Fruit fly (Drosophila melanogaster) whole organism, embryonic: ENCODE measurements around the gene CstF50.

Experiments used
- Atf6 ChIP-seq: fragments of 200-800 bp; sonication (Bioruptor generic); IDR thresholded peaks from 2 replicates; pipeline ENCODE4 v1.3.6; 2022; ENCODE audit warnings: missing biosample characterization, missing genetic modification characterization
- BEAF-32 ChIP-seq: fragments of 200-800 bp; sonication (Bioruptor generic); optimal IDR thresholded peaks from 3 replicates; lab custom pipeline; 2017; ENCODE audit warnings: missing biosample characterization, missing genetic modification characterization, mild to moderate bottlenecking, moderate library complexity, missing genetic modification reagents
- Bteb2 ChIP-seq: fragments of 200-800 bp; sonication (Bioruptor generic); optimal IDR thresholded peaks from 2 replicates; lab custom pipeline; 2016; ENCODE audit warnings: missing biosample characterization, missing genetic modification characterization
- CG10654 ChIP-seq: fragments of 200-800 bp; sonication (Bioruptor generic); optimal IDR thresholded peaks from 2 replicates; lab custom pipeline; 2016; ENCODE audit warnings: missing biosample characterization, missing genetic modification characterization
- CG12769 ChIP-seq: fragments of 200-800 bp; sonication (Bioruptor generic); optimal IDR thresholded peaks from 2 replicates; lab custom pipeline; 2019; ENCODE audit warnings: missing biosample characterization, mild to moderate bottlenecking, missing genetic modification characterization, moderate library complexity
- CG13775 ChIP-seq: fragments of 200-800 bp; sonication (Bioruptor generic); optimal IDR thresholded peaks from 3 replicates; lab custom pipeline; 2017; ENCODE audit warnings: missing biosample characterization, mild to moderate bottlenecking, missing genetic modification characterization
- CG14860 ChIP-seq: fragments of 200-800 bp; sonication (Bioruptor generic); IDR thresholded peaks from 3 replicates; pipeline ENCODE4 v1.3.6; 2022; ENCODE audit warnings: missing biosample characterization, missing genetic modification characterization; ENCODE audit not compliant: partially characterized antibody
- CG15073 ChIP-seq: fragments of 200-800 bp; sonication (Bioruptor generic); optimal IDR thresholded peaks from 2 replicates; lab custom pipeline; 2016; ENCODE audit warnings: missing biosample characterization, missing genetic modification characterization
- CG15514 ChIP-seq: fragments of 200-800 bp; sonication (Bioruptor generic); optimal IDR thresholded peaks from 3 replicates; lab custom pipeline; 2017; ENCODE audit warnings: missing biosample characterization, missing genetic modification characterization, mild to moderate bottlenecking, moderate library complexity, missing genetic modification reagents
- CG16779 ChIP-seq: fragments of 200-800 bp; sonication (Bioruptor generic); IDR thresholded peaks from 2 replicates; pipeline ENCODE4 v1.3.6; 2022; ENCODE audit warnings: missing biosample characterization, missing genetic modification characterization
- CG16813 ChIP-seq: fragments of 200-800 bp; sonication (Bioruptor generic); IDR thresholded peaks from 3 replicates; pipeline ENCODE4 v1.3.6; 2022; ENCODE audit warnings: missing biosample characterization, missing genetic modification characterization; ENCODE audit not compliant: partially characterized antibody
- CG17186 ChIP-seq: fragments of 200-800 bp; sonication (Bioruptor generic); optimal IDR thresholded peaks from 3 replicates; lab custom pipeline; 2017; ENCODE audit warnings: missing biosample characterization, missing genetic modification reagents, missing genetic modification characterization
- CG17802 ChIP-seq: fragments of 200-800 bp; sonication (Bioruptor generic); optimal IDR thresholded peaks from 2 replicates; lab custom pipeline; 2018; ENCODE audit warnings: missing biosample characterization, mild to moderate bottlenecking, missing genetic modification characterization, moderate library complexity
- CG18476 ChIP-seq: fragments of 200-800 bp; sonication (Bioruptor generic); optimal IDR thresholded peaks from 2 replicates; lab custom pipeline; 2016; ENCODE audit warnings: missing biosample characterization, mild to moderate bottlenecking, missing genetic modification characterization
- CG2678 ChIP-seq: fragments of 200-800 bp; sonication (Bioruptor generic); optimal IDR thresholded peaks from 3 replicates; lab custom pipeline; 2019; ENCODE audit warnings: missing biosample characterization, mild to moderate bottlenecking, missing genetic modification characterization, moderate library complexity
- CG3407 ChIP-seq: fragments of 200-800 bp; sonication (Bioruptor generic); optimal IDR thresholded peaks from 2 replicates; lab custom pipeline; 2018; ENCODE audit warnings: missing biosample characterization, mild to moderate bottlenecking, missing genetic modification characterization
- CG6791 ChIP-seq: fragments of 200-800 bp; sonication (Bioruptor generic); IDR thresholded peaks from 3 replicates; pipeline ENCODE4 v1.3.6; 2022; ENCODE audit warnings: missing biosample characterization, missing genetic modification characterization; ENCODE audit not compliant: partially characterized antibody
- CG7839 ChIP-seq: fragments of 200-800 bp; sonication (Bioruptor generic); optimal IDR thresholded peaks from 3 replicates; lab custom pipeline; 2018; ENCODE audit warnings: missing biosample characterization, mild to moderate bottlenecking, missing genetic modification characterization, moderate library complexity
- CG7928 ChIP-seq: fragments of 200-800 bp; sonication (Bioruptor generic); optimal IDR thresholded peaks from 2 replicates; lab custom pipeline; 2017; ENCODE audit warnings: missing biosample characterization, mild to moderate bottlenecking, missing genetic modification characterization
- CG7963 ChIP-seq: fragments of 200-800 bp; sonication (Bioruptor generic); IDR thresholded peaks from 3 replicates; pipeline ENCODE4 v1.3.6; 2022; ENCODE audit warnings: missing biosample characterization, missing genetic modification characterization; ENCODE audit not compliant: partially characterized antibody
- CG7987 ChIP-seq: fragments of 200-800 bp; sonication (Bioruptor generic); optimal IDR thresholded peaks from 2 replicates; lab custom pipeline; 2018; ENCODE audit warnings: missing biosample characterization, mild to moderate bottlenecking, missing genetic modification characterization, moderate library complexity
- CG9817 ChIP-seq: fragments of 200-800 bp; sonication (Bioruptor generic); optimal IDR thresholded peaks from 2 replicates; lab custom pipeline; 2018; ENCODE audit warnings: missing biosample characterization, mild to moderate bottlenecking, missing genetic modification characterization, moderate library complexity
- CTCF ChIP-seq: fragments of 200-800 bp; sonication (Bioruptor generic); optimal IDR thresholded peaks from 2 replicates; lab custom pipeline; 2017; ENCODE audit warnings: missing biosample characterization, mild to moderate bottlenecking, missing genetic modification characterization, moderate library complexity
- Eip74EF ChIP-seq, 2 experiments: fragments of 200-800 bp in 1 of 2; fragments of >200 bp in 1 of 2; sonication (Bioruptor generic) in 1 of 2; optimal IDR thresholded peaks; 2 replicates each; lab custom pipeline; 2017 to 2019; ENCODE audit warnings: missing biosample characterization in 2 of 2, missing genetic modification characterization in 2 of 2, mild to moderate bottlenecking in 1 of 2, moderate library complexity in 1 of 2
- NC2β ChIP-seq: fragments of 200-800 bp; sonication (Bioruptor generic); optimal IDR thresholded peaks from 2 replicates; lab custom pipeline; 2016; ENCODE audit warnings: missing biosample characterization, missing genetic modification characterization
- Nf-YC ChIP-seq: fragments of 200-800 bp; optimal IDR thresholded peaks from 3 replicates; lab custom pipeline; 2019; ENCODE audit warnings: missing biosample characterization, mild to moderate bottlenecking, missing genetic modification characterization, moderate library complexity
- Trl ChIP-seq, 3 experiments: fragments of >200 bp in 2 of 3; fragments of 200-800 bp in 1 of 3; sonication (Bioruptor generic) in 1 of 3; optimal IDR thresholded peaks; 2 replicates in 1 of 3; 3 replicates in 2 of 3; lab custom pipeline; 2016 to 2017; ENCODE audit warnings: missing biosample characterization in 1 of 3, missing genetic modification characterization in 1 of 3
- Vsx1 ChIP-seq: fragments of 200-800 bp; sonication (Bioruptor generic); optimal IDR thresholded peaks from 2 replicates; lab custom pipeline; 2017; ENCODE audit warnings: missing biosample characterization, mild to moderate bottlenecking, missing genetic modification characterization, missing genetic modification reagents
- YL-1 ChIP-seq: fragments of 200-800 bp; sonication (Bioruptor generic); optimal IDR thresholded peaks from 3 replicates; lab custom pipeline; 2017; ENCODE audit warnings: missing biosample characterization, mild to moderate bottlenecking, missing genetic modification characterization
- amos ChIP-seq: fragments of 200-800 bp; sonication (Bioruptor generic); IDR thresholded peaks from 2 replicates; pipeline ENCODE4 v1.3.6; 2022; ENCODE audit warnings: missing biosample characterization, missing genetic modification characterization; ENCODE audit not compliant: partially characterized antibody
- bab2 ChIP-seq: fragments of 200-800 bp; sonication (Bioruptor generic); optimal IDR thresholded peaks from 2 replicates; lab custom pipeline; 2016; ENCODE audit warnings: missing biosample characterization, missing genetic modification characterization
- corto ChIP-seq: fragments of 200-800 bp; sonication (Bioruptor generic); optimal IDR thresholded peaks from 2 replicates; lab custom pipeline; 2016; ENCODE audit warnings: missing biosample characterization, mild to moderate bottlenecking, missing genetic modification characterization, moderate library complexity
- dan ChIP-seq: fragments of 200-800 bp; sonication (Bioruptor generic); IDR thresholded peaks from 2 replicates; pipeline ENCODE4 v1.3.6; 2022; ENCODE audit warnings: missing biosample characterization, missing genetic modification characterization
- dimm ChIP-seq: fragments of 200-800 bp; sonication (Bioruptor generic); IDR thresholded peaks from 2 replicates; pipeline ENCODE4 v1.3.6; 2022; ENCODE audit warnings: missing biosample characterization, missing genetic modification characterization
- exex ChIP-seq: fragments of 200-800 bp; sonication (Bioruptor generic); optimal IDR thresholded peaks from 4 replicates; lab custom pipeline; 2018; ENCODE audit warnings: missing biosample characterization, mild to moderate bottlenecking, missing genetic modification characterization, moderate library complexity
- gce ChIP-seq: fragments of 200-800 bp; sonication (Bioruptor generic); IDR thresholded peaks from 3 replicates; pipeline ENCODE4 v1.3.6; 2022; ENCODE audit warnings: missing biosample characterization, missing genetic modification characterization
- gcm ChIP-seq: fragments of 200-800 bp; sonication (Bioruptor generic); optimal IDR thresholded peaks from 2 replicates; lab custom pipeline; 2019; ENCODE audit warnings: missing biosample characterization, mild to moderate bottlenecking, missing genetic modification characterization, moderate library complexity
- pho ChIP-seq: fragments of 200-800 bp; sonication (Bioruptor generic); optimal IDR thresholded peaks from 2 replicates; lab custom pipeline; 2016; ENCODE audit warnings: missing biosample characterization, missing genetic modification characterization
- phol ChIP-seq: fragments of 200-800 bp; sonication (Bioruptor generic); optimal IDR thresholded peaks from 3 replicates; lab custom pipeline; 2018; ENCODE audit warnings: missing biosample characterization, mild to moderate bottlenecking, missing genetic modification characterization, moderate library complexity
- pnt ChIP-seq: fragments of 200-800 bp; sonication (Bioruptor generic); optimal IDR thresholded peaks from 3 replicates; lab custom pipeline; 2016; ENCODE audit warnings: missing biosample characterization, missing genetic modification characterization
- schlank ChIP-seq: fragments of 200-800 bp; sonication (Bioruptor generic); optimal IDR thresholded peaks from 2 replicates; lab custom pipeline; 2018; ENCODE audit warnings: missing biosample characterization, mild to moderate bottlenecking, missing genetic modification characterization
- sima ChIP-seq: fragments of 200-800 bp; sonication (Bioruptor generic); optimal IDR thresholded peaks from 2 replicates; lab custom pipeline; 2016; ENCODE audit warnings: missing biosample characterization, missing genetic modification characterization
- sr ChIP-seq: fragments of 200-800 bp; sonication (Bioruptor generic); IDR thresholded peaks from 3 replicates; pipeline ENCODE4 v1.3.6; 2022; ENCODE audit warnings: missing biosample characterization, missing genetic modification characterization
- stc ChIP-seq: fragments of 200-800 bp; sonication (Bioruptor generic); IDR thresholded peaks from 2 replicates; pipeline ENCODE4 v1.3.6; 2022; ENCODE audit warnings: missing biosample characterization, missing genetic modification characterization
- toy ChIP-seq: fragments of 200-800 bp; sonication (Bioruptor generic); IDR thresholded peaks from 2 replicates; pipeline ENCODE4 v1.3.6; 2022; ENCODE audit warnings: missing biosample characterization, missing genetic modification characterization
- wdn ChIP-seq: fragments of 200-800 bp; sonication (Bioruptor generic); IDR thresholded peaks from 2 replicates; pipeline ENCODE4 v1.3.6; 2022; ENCODE audit warnings: missing biosample characterization, missing genetic modification characterization
- zfh1 ChIP-seq: fragments of 200-800 bp; sonication (Bioruptor generic); IDR thresholded peaks from 3 replicates; pipeline ENCODE4 v1.3.6; 2022; ENCODE audit warnings: missing biosample characterization, missing genetic modification characterization

CstF50 gene

DNA sequence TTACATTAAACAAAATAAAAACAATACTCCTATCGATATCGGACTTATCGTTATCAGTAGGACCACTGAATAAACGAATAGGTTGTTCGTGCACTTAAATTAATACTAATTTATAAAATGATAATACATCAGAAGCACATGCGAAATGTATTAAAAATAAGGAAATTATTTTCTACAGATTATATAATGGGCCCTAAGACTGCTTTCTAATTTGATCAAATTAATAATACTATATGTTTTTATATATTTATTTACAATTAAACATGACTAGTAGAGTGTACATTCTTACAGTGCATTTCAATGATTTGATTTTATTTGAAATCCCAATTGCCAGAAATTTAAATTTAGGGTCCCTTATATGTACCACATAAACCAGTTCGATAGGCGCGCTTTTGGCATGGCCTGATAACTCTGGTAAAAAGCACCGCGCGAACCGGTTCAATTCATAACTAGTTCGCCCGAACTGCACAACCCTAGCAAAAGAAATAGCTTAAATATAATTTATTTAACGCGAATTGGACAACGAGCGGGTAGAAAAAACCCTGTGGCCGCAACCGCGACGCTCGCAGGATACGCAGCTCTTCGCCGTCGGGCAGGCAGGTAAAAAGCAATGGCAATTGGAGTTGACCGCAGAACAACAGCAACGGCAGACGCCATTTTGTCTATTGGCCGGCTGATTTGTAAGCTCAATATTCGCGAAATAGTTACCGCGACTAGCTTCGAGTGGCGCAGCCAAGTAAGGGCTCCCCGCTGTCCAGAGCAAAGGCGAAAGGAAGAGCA, 40.0 kb upstream of the CstF50 start, which contains the start of the genes CG2126 and faf (continued):
- TF ChIP-seq CG16813 (GFP tag; lab: Robert Waterston, UW) (peak; percentile 46; the same call in 1 of the 3 replicates), CG16779 (GFP tag; lab: Robert Waterston, UW) (no peak), pho (GFP tag; lab: Kevin White, UChicago) (peak; percentile 65), CG2678 (peak; percentile 88), dan (GFP tag; lab: Robert Waterston, UW) (no peak), amos (GFP tag; lab: Robert Waterston, UW) (peak; percentile 44; the same call in 1 of the 2 replicates), sr (GFP tag; lab: Robert Waterston, UW) (0 out of 3 replicates have a peak, but pooled peaks have one; percentile 29), NC2β (GFP tag; lab: Kevin White, UChicago) (peak; percentile 49), CG10654 (GFP tag; lab: Kevin White, UChicago) (peak; percentile 63), stc (GFP tag; lab: Robert Waterston, UW) (peak; percentile 61), CG6791 (GFP tag; lab: Robert Waterston, UW) (no peak), CG13775 (GFP tag; lab: Kevin White, UChicago) (peak; percentile 79), bab2 (GFP tag; lab: Kevin White, UChicago) (peak; percentile 52), CG7928 (GFP tag; lab: Kevin White, UChicago) (peak; percentile 43), Trl (optimal IDR thresholded peaks at IDR 0.05; lab: Kevin White, UChicago) (no peak), Trl (GFP tag; optimal IDR thresholded peaks at IDR 0.05; lab: Kevin White, UChicago) (peak; percentile 49), CG14860 (GFP tag; lab: Robert Waterston, UW) (peak; percentile 33; the same call in 2 of the 3 replicates), Atf6 (GFP tag; lab: Robert Waterston, UW) (peak; percentile 40; the same call in 1 of the 2 replicates), dimm (peak; percentile 49; the same call in 1 of the 2 replicates), schlank (tag; lab: Kevin White, UChicago) (peak; percentile 41), Nf-YC (peak; percentile 76), Eip74EF (GFP tag; optimal IDR thresholded peaks at IDR 0.05; lab: Kevin White, UChicago) (peak in 1 of 2 experiments; percentile 62), pnt (GFP tag; lab: Kevin White, UChicago) (peak; percentile 32), sima (GFP tag; lab: Kevin White, UChicago) (no peak), CG7963 (GFP tag; lab: Robert Waterston, UW) (no peak), toy (GFP tag; lab: Robert Waterston, UW) (no peak), CG7987 (GFP tag; lab: Kevin White, UChicago) (peak; percentile 36), CG7839 (tag; lab: Kevin White, UChicago) (peak; percentile 83), phol (peak; percentile 90), corto (GFP tag; lab: Kevin White, UChicago) (no peak), gce (GFP tag; lab: Robert Waterston, UW) (no peak), zfh1 (peak; percentile 72; the same call in 2 of the 3 replicates), Vsx1 (GFP tag; lab: Kevin White, UChicago) (no peak), CG15073 (GFP tag; lab: Kevin White, UChicago) (peak; percentile 18), wdn (GFP tag; lab: Robert Waterston, UW) (peak; percentile 71), CG12769 (no peak), exex (peak; percentile 53), CG3407 (GFP tag; lab: Kevin White, UChicago) (peak; percentile 65), YL-1 (peak; percentile 12), Bteb2 (peak; percentile 41), CG17802 (tag; lab: Kevin White, UChicago) (peak; percentile 35), CG17186 (peak; percentile 44), CTCF (GFP tag; lab: Kevin White, UChicago) (no peak), BEAF-32 (GFP tag; lab: Kevin White, UChicago) (peak; percentile 62), CG9817 (peak; percentile 84), CG15514 (GFP tag; lab: Kevin White, UChicago) (peak; percentile 99), CG18476 (GFP tag; lab: Kevin White, UChicago) (peak; percentile 40), gcm (GFP tag; lab: Kevin White, UChicago) (peak; percentile 73)
